Comparison of ENCODE assay signal across 1 fruit fly cellular context in the genomic region with DNA sequence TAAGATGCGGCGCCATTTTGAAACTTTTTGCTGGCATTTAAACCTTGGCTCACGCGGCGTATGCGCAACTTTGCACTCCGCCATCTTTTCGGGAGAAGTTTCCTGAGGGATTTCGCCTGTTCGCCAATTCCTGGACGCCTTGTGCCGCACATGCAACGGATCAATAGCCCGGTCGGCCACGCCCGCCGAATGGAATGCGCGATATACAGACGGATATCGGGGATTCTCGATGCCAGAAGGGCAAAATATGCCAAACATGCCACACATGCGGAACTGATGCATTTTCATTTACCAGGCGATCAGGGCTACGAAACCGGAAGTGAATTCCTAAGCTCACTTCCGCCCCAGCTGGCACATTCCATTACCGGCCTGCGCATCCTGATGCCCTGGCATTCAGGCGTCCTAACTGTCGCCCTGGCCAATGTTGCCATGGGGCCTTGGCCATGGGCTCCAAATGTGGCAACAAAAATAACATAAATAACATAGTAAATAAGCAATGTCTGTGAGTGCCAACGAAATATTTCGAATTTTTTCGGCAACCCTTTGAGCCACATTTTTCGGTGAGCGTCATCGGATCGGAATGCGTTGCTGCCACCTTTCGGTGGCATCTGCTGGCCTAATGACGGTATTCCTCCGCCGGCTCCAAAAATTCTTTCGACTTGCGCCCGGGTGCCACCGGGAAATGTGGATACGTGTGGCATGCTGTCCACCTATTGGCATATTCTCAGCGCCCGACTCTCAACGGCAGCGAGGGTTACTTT.
TF ChIP-seq lines count a peak whose summit lies in the region.

No protein-coding gene starts in this region.

TF ChIP-seq in whole organism, embryonic, 481 proteins besides CTCF, POLR2A, EP300 and RAD21 (continued from another document):
- TF ChIP-seq nerfin-1 (tag; optimal IDR thresholded peaks at IDR 0.05; lab: Kevin White, UChicago), result peak; percentile 97
- no peak for TF ChIP-seq bsh (GFP tag; optimal IDR thresholded peaks at IDR 0.05; lab: Kevin White, UChicago)
- TF ChIP-seq CG12659 (GFP tag; optimal IDR thresholded peaks at IDR 0.05; lab: Kevin White, UChicago), result no peak
- no peak for TF ChIP-seq Camta (GFP tag; optimal IDR thresholded peaks at IDR 0.05; lab: Kevin White, UChicago)
- peak; percentile 10 for TF ChIP-seq sens (GFP tag; lab: Kevin White, UChicago)
- no peak for TF ChIP-seq E2f1 (GFP tag; IDR thresholded peaks at IDR 0.05; lab: Robert Waterston, UW)
- peak; percentile 44 for TF ChIP-seq CG10543 (GFP tag; optimal IDR thresholded peaks at IDR 0.05; lab: Kevin White, UChicago)
- no peak for TF ChIP-seq CG6854 (GFP tag; optimal IDR thresholded peaks at IDR 0.05; lab: Kevin White, UChicago)
- peak; percentile 92 for TF ChIP-seq CG13894 (tag; optimal IDR thresholded peaks at IDR 0.05; lab: Kevin White, UChicago)
- no peak for TF ChIP-seq MBD-R2 (GFP tag; IDR thresholded peaks at IDR 0.05; lab: Robert Waterston, UW)
- no peak for TF ChIP-seq pho (GFP tag; optimal IDR thresholded peaks at IDR 0.05; lab: Kevin White, UChicago)
- no peak for TF ChIP-seq CG7745 (tag; optimal IDR thresholded peaks at IDR 0.05; lab: Kevin White, UChicago)
- TF ChIP-seq fd102C (GFP tag; optimal IDR thresholded peaks at IDR 0.05; lab: Kevin White, UChicago), result no peak
- no peak for TF ChIP-seq mld (GFP tag; IDR thresholded peaks at IDR 0.05; lab: Robert Waterston, UW; ENCODE audit: partially characterized antibody)
- no peak for TF ChIP-seq CG30403 (GFP tag; optimal IDR thresholded peaks at IDR 0.05; lab: Kevin White, UChicago)
- TF ChIP-seq CG6765 (GFP tag; optimal IDR thresholded peaks at IDR 0.05; lab: Kevin White, UChicago), result peak; percentile 48
- 0 out of 3 replicates have a peak, but pooled peaks have one; percentile 6 for TF ChIP-seq z (GFP tag; IDR thresholded peaks at IDR 0.05; lab: Robert Waterston, UW)
- no peak for TF ChIP-seq vnd (GFP tag; IDR thresholded peaks at IDR 0.05; lab: Robert Waterston, UW; ENCODE audit: partially characterized antibody)
- TF ChIP-seq CG16815 (GFP tag; optimal IDR thresholded peaks at IDR 0.05; lab: Kevin White, UChicago), result no peak
- TF ChIP-seq CG1024 (GFP tag; IDR thresholded peaks at IDR 0.05; lab: Robert Waterston, UW), result no peak
- TF ChIP-seq CG15011 (GFP tag; optimal IDR thresholded peaks at IDR 0.05; lab: Kevin White, UChicago), result no peak
- TF ChIP-seq CG9215 (GFP tag; IDR thresholded peaks at IDR 0.05; lab: Robert Waterston, UW), result no peak
- no peak for TF ChIP-seq CG2889 (GFP tag; IDR thresholded peaks at IDR 0.05; lab: Robert Waterston, UW)
- TF ChIP-seq CG6813 (GFP tag; optimal IDR thresholded peaks at IDR 0.05; lab: Kevin White, UChicago), result peak; percentile 25
- no peak for TF ChIP-seq Sin3A (optimal IDR thresholded peaks at IDR 0.05; lab: Kevin White, UChicago)
- no peak for TF ChIP-seq CG2202 (tag; optimal IDR thresholded peaks at IDR 0.05; lab: Kevin White, UChicago)
- TF ChIP-seq GATAe (GFP tag; conservative IDR thresholded peaks at IDR 0.05; lab: Robert Waterston, UW), result no peak
- TF ChIP-seq ash1 (GFP tag; optimal IDR thresholded peaks at IDR 0.05; lab: Kevin White, UChicago), result no peak
- TF ChIP-seq Hsf (GFP tag; optimal IDR thresholded peaks at IDR 0.05; lab: Kevin White, UChicago), result no peak
- TF ChIP-seq fd3F (GFP tag; optimal IDR thresholded peaks at IDR 0.05; lab: Kevin White, UChicago), result no peak
- no peak for TF ChIP-seq vvl (GFP tag; IDR thresholded peaks at IDR 0.05; lab: Robert Waterston, UW)
- no peak for TF ChIP-seq CG16813 (GFP tag; IDR thresholded peaks at IDR 0.05; lab: Robert Waterston, UW; ENCODE audit: partially characterized antibody)
- TF ChIP-seq CG14050 (GFP tag; IDR thresholded peaks at IDR 0.05; lab: Robert Waterston, UW), result no peak
- TF ChIP-seq so (GFP tag; IDR thresholded peaks at IDR 0.05; lab: Robert Waterston, UW), result no peak
- no peak for TF ChIP-seq mam (GFP tag; optimal IDR thresholded peaks at IDR 0.05; lab: Kevin White, UChicago)
- no peak for TF ChIP-seq tll (GFP tag; optimal IDR thresholded peaks at IDR 0.05; lab: Kevin White, UChicago)
- no peak for TF ChIP-seq CrebB (tag; optimal IDR thresholded peaks at IDR 0.05; lab: Kevin White, UChicago)
- no peak for TF ChIP-seq Ssrp (tag; optimal IDR thresholded peaks at IDR 0.05; lab: Kevin White, UChicago)
- TF ChIP-seq CG13296 (GFP tag; optimal IDR thresholded peaks at IDR 0.05; lab: Kevin White, UChicago), result peak; percentile 65
- TF ChIP-seq Mrtf (GFP tag; IDR thresholded peaks at IDR 0.05; lab: Robert Waterston, UW), result no peak
- no peak for TF ChIP-seq gt (GFP tag; IDR thresholded peaks at IDR 0.05; lab: Robert Waterston, UW)
- no peak for TF ChIP-seq CG12071 (GFP tag; optimal IDR thresholded peaks at IDR 0.05; lab: Kevin White, UChicago)
- no peak for TF ChIP-seq CG11247 (GFP tag; IDR thresholded peaks at IDR 0.05; lab: Robert Waterston, UW)
- no peak for TF ChIP-seq CG5245 (GFP tag; optimal IDR thresholded peaks at IDR 0.05; lab: Kevin White, UChicago)
- no peak for TF ChIP-seq HmgD (GFP tag; optimal IDR thresholded peaks at IDR 0.05; lab: Kevin White, UChicago)
- no peak for TF ChIP-seq chm (GFP tag; IDR thresholded peaks at IDR 0.05; lab: Robert Waterston, UW)
- TF ChIP-seq ttk (GFP tag; IDR thresholded peaks at IDR 0.05; lab: Robert Waterston, UW), result no peak
- no peak for TF ChIP-seq unc-4 (GFP tag; IDR thresholded peaks at IDR 0.05; lab: Robert Waterston, UW; ENCODE audit: partially characterized antibody)
- no peak for TF ChIP-seq CG9609 (GFP tag; optimal IDR thresholded peaks at IDR 0.05; lab: Kevin White, UChicago)
- TF ChIP-seq twi (tag; optimal IDR thresholded peaks at IDR 0.05; lab: Kevin White, UChicago), result no peak
- no peak for TF ChIP-seq CG18764 (GFP tag; optimal IDR thresholded peaks at IDR 0.05; lab: Kevin White, UChicago)
- no peak for TF ChIP-seq grn (GFP tag; optimal IDR thresholded peaks at IDR 0.05; lab: Kevin White, UChicago)
- TF ChIP-seq Scr (GFP tag; IDR thresholded peaks at IDR 0.05; lab: Robert Waterston, UW; ENCODE audit: partially characterized antibody), result 0 out of 2 replicates have a peak, but pooled peaks have one; percentile 21
- no peak for TF ChIP-seq Dek (tag; optimal IDR thresholded peaks at IDR 0.05; lab: Kevin White, UChicago)
- TF ChIP-seq cas (GFP tag; IDR thresholded peaks at IDR 0.05; lab: Robert Waterston, UW), result no peak
- TF ChIP-seq CG3726 (GFP tag; IDR thresholded peaks at IDR 0.05; lab: Robert Waterston, UW), result no peak
- TF ChIP-seq tin (GFP tag; optimal IDR thresholded peaks at IDR 0.05; lab: Kevin White, UChicago), result no peak
- no peak for TF ChIP-seq CG4404 (GFP tag; IDR thresholded peaks at IDR 0.05; lab: Robert Waterston, UW)
- no peak for TF ChIP-seq CG12744 (GFP tag; optimal IDR thresholded peaks at IDR 0.05; lab: Kevin White, UChicago)
- TF ChIP-seq CG32772 (GFP tag; IDR thresholded peaks at IDR 0.05; lab: Robert Waterston, UW), result no peak
- peak in 1 of 2 experiments; percentile 30 for TF ChIP-seq insv (GFP tag; optimal IDR thresholded peaks at IDR 0.05; lab: Kevin White, UChicago)
- TF ChIP-seq schlank (tag; optimal IDR thresholded peaks at IDR 0.05; lab: Kevin White, UChicago), result peak; percentile 8
- no peak for TF ChIP-seq CG10431 (GFP tag; optimal IDR thresholded peaks at IDR 0.05; lab: Kevin White, UChicago)
- no peak for TF ChIP-seq CG7556 (GFP tag; optimal IDR thresholded peaks at IDR 0.05; lab: Kevin White, UChicago)
- TF ChIP-seq cato (GFP tag; optimal IDR thresholded peaks at IDR 0.05; lab: Kevin White, UChicago; ENCODE audit: borderline replicate concordance), result no peak
- TF ChIP-seq prd (optimal IDR thresholded peaks at IDR 0.05; lab: Kevin White, UChicago), result no peak
- no peak for TF ChIP-seq prd (GFP tag; IDR thresholded peaks at IDR 0.05; lab: Robert Waterston, UW)
- no peak for TF ChIP-seq Doc3 (GFP tag; IDR thresholded peaks at IDR 0.05; lab: Robert Waterston, UW; ENCODE audit: partially characterized antibody)
- TF ChIP-seq Oli (tag; optimal IDR thresholded peaks at IDR 0.05; lab: Kevin White, UChicago), result no peak
- TF ChIP-seq CG12155 (GFP tag; optimal IDR thresholded peaks at IDR 0.05; lab: Kevin White, UChicago), result no peak
- no peak for TF ChIP-seq D19A (tag; optimal IDR thresholded peaks at IDR 0.05; lab: Kevin White, UChicago)
- TF ChIP-seq Dll (GFP tag; IDR thresholded peaks at IDR 0.05; lab: Robert Waterston, UW; ENCODE audit: partially characterized antibody), result 0 out of 4 replicates have a peak, but pooled peaks have one; percentile 11
- TF ChIP-seq CHES-1-like (GFP tag; optimal IDR thresholded peaks at IDR 0.05; lab: Kevin White, UChicago), result no peak
- no peak for TF ChIP-seq otp (GFP tag; IDR thresholded peaks at IDR 0.05; lab: Robert Waterston, UW)
- TF ChIP-seq pita (GFP tag; optimal IDR thresholded peaks at IDR 0.05; lab: Kevin White, UChicago), result no peak
- TF ChIP-seq Ets65A (GFP tag; lab: Kevin White, UChicago), result peak; percentile 85
- TF ChIP-seq CG1602 (GFP tag; optimal IDR thresholded peaks at IDR 0.05; lab: Kevin White, UChicago), result no peak
- TF ChIP-seq dysf (GFP tag; IDR thresholded peaks at IDR 0.05; lab: Robert Waterston, UW), result no peak
- TF ChIP-seq Optix (GFP tag; IDR thresholded peaks at IDR 0.05; lab: Robert Waterston, UW), result no peak
TF ChIP-seq in whole organism, embryonic: peak in this region for 49.
